Fruit fly (Drosophila melanogaster) whole organism, embryonic: ENCODE results near the gene pyd.

Experiments
- BEAF-32 ChIP-seq: fragments of 200-800 bp; sonication (Bioruptor generic); optimal IDR thresholded peaks from 3 replicates; lab custom pipeline; 2017; ENCODE audit warnings: missing biosample characterization, missing genetic modification characterization, mild to moderate bottlenecking, moderate library complexity, missing genetic modification reagents
- CG11696 ChIP-seq: fragments of 200-800 bp; sonication (Bioruptor generic); IDR thresholded peaks from 2 replicates; pipeline ENCODE4 v1.3.6; 2022; ENCODE audit warnings: missing biosample characterization, missing genetic modification characterization
- CG12299 ChIP-seq: fragments of 200-800 bp; sonication (Bioruptor generic); optimal IDR thresholded peaks from 2 replicates; lab custom pipeline; 2018; ENCODE audit warnings: missing biosample characterization, mild to moderate bottlenecking, missing genetic modification characterization
- CG12659 ChIP-seq: fragments of 200-800 bp; sonication (Bioruptor generic); optimal IDR thresholded peaks from 3 replicates; lab custom pipeline; 2017; ENCODE audit warnings: mild to moderate bottlenecking, missing biosample characterization, missing genetic modification reagents, missing genetic modification characterization
- CG17186 ChIP-seq: fragments of 200-800 bp; sonication (Bioruptor generic); optimal IDR thresholded peaks from 3 replicates; lab custom pipeline; 2017; ENCODE audit warnings: missing biosample characterization, missing genetic modification reagents, missing genetic modification characterization
- CG17912 ChIP-seq: fragments of 200-800 bp; sonication (Bioruptor generic); optimal IDR thresholded peaks from 2 replicates; lab custom pipeline; 2018; ENCODE audit warnings: missing biosample characterization, mild to moderate bottlenecking, missing genetic modification characterization
- CG18476 ChIP-seq: fragments of 200-800 bp; sonication (Bioruptor generic); optimal IDR thresholded peaks from 2 replicates; lab custom pipeline; 2016; ENCODE audit warnings: missing biosample characterization, mild to moderate bottlenecking, missing genetic modification characterization
- CG2202 ChIP-seq: fragments of 200-800 bp; sonication (Bioruptor generic); optimal IDR thresholded peaks from 2 replicates; lab custom pipeline; 2018; ENCODE audit warnings: missing biosample characterization, mild to moderate bottlenecking, missing genetic modification characterization
- CG31388 ChIP-seq: fragments of 200-800 bp; sonication (Bioruptor generic); optimal IDR thresholded peaks from 2 replicates; lab custom pipeline; 2016; ENCODE audit warnings: missing biosample characterization, missing genetic modification characterization
- CG31441 ChIP-seq: fragments of 200-800 bp; sonication (Bioruptor generic); IDR thresholded peaks from 2 replicates; pipeline ENCODE4 v1.3.6; 2022; ENCODE audit warnings: missing biosample characterization, missing genetic modification characterization
- CG7556 ChIP-seq: fragments of 200-800 bp; sonication (Bioruptor generic); optimal IDR thresholded peaks from 2 replicates; lab custom pipeline; 2017; ENCODE audit warnings: missing biosample characterization, mild to moderate bottlenecking, missing genetic modification characterization
- CG8089 ChIP-seq: fragments of 200-800 bp; sonication (Bioruptor generic); optimal IDR thresholded peaks from 3 replicates; lab custom pipeline; 2016; ENCODE audit warnings: missing biosample characterization, missing genetic modification characterization
- CG9215 ChIP-seq: fragments of 200-800 bp; sonication (Bioruptor generic); IDR thresholded peaks from 2 replicates; pipeline ENCODE4 v1.3.6; 2022; ENCODE audit warnings: missing biosample characterization, missing genetic modification characterization
- CG9609 ChIP-seq: fragments of 200-800 bp; sonication (Bioruptor generic); optimal IDR thresholded peaks from 3 replicates; lab custom pipeline; 2016; ENCODE audit warnings: missing biosample characterization, missing genetic modification characterization
- E2f1 ChIP-seq: fragments of 200-800 bp; sonication (Bioruptor generic); IDR thresholded peaks from 2 replicates; pipeline ENCODE4 v1.3.6; 2022; ENCODE audit warnings: missing biosample characterization, missing genetic modification characterization
- E2f2 ChIP-seq: fragments of 200-800 bp; sonication (Bioruptor generic); IDR thresholded peaks from 2 replicates; pipeline ENCODE4 v1.3.6; 2022; ENCODE audit warnings: missing biosample characterization, missing genetic modification characterization
- Ets65A ChIP-seq: fragments of 200-800 bp; sonication (Bioruptor generic); peaks from one replicate; lab custom pipeline; 2016; ENCODE audit warnings: missing biosample characterization, missing genetic modification characterization
- Ets97D ChIP-seq: fragments of 200-800 bp; sonication (Bioruptor generic); optimal IDR thresholded peaks from 3 replicates; lab custom pipeline; 2016; ENCODE audit warnings: missing biosample characterization, missing genetic modification characterization
- H2.0 ChIP-seq: fragments of 200-800 bp; sonication (Bioruptor generic); IDR thresholded peaks from 2 replicates; pipeline ENCODE4 v1.3.6; 2022; ENCODE audit warnings: missing biosample characterization, missing genetic modification characterization
- Hey ChIP-seq: fragments of 200-800 bp; sonication (Bioruptor generic); optimal IDR thresholded peaks from 3 replicates; lab custom pipeline; 2018; ENCODE audit warnings: missing biosample characterization, mild to moderate bottlenecking, missing genetic modification characterization
- Lhr ChIP-seq: fragments of 200-800 bp; sonication (Bioruptor generic); optimal IDR thresholded peaks from 3 replicates; lab custom pipeline; 2017; ENCODE audit warnings: mild to moderate bottlenecking, missing biosample characterization, missing genetic modification reagents, missing genetic modification characterization
- MESR4 ChIP-seq: fragments of 200-800 bp; sonication (Bioruptor generic); optimal IDR thresholded peaks from 2 replicates; lab custom pipeline; 2018; ENCODE audit warnings: missing biosample characterization, mild to moderate bottlenecking, missing genetic modification characterization, moderate library complexity
- NFAT ChIP-seq: fragments of 200-800 bp; sonication (Bioruptor generic); IDR thresholded peaks from 2 replicates; pipeline ENCODE4 v1.3.6; 2022; ENCODE audit warnings: missing biosample characterization, missing genetic modification characterization
- Ravus ChIP-seq: fragments of 200-800 bp; sonication (Bioruptor generic); IDR thresholded peaks from 2 replicates; pipeline ENCODE4 v1.3.6; 2022; ENCODE audit warnings: missing biosample characterization, missing genetic modification characterization
- Sry-β ChIP-seq: fragments of 200-800 bp; sonication (Bioruptor generic); optimal IDR thresholded peaks from 2 replicates; lab custom pipeline; 2018; ENCODE audit warnings: missing biosample characterization, mild to moderate bottlenecking, missing genetic modification characterization, moderate library complexity
- YL-1 ChIP-seq: fragments of 200-800 bp; sonication (Bioruptor generic); optimal IDR thresholded peaks from 3 replicates; lab custom pipeline; 2017; ENCODE audit warnings: missing biosample characterization, mild to moderate bottlenecking, missing genetic modification characterization
- ara ChIP-seq: fragments of 200-800 bp; sonication (Bioruptor generic); IDR thresholded peaks from 2 replicates; pipeline ENCODE4 v1.3.6; 2022; ENCODE audit warnings: missing biosample characterization, missing genetic modification characterization
- dati ChIP-seq: fragments of 200-800 bp; sonication (Bioruptor generic); IDR thresholded peaks from 2 replicates; pipeline ENCODE4 v1.3.6; 2022; ENCODE audit warnings: missing biosample characterization, missing genetic modification characterization
- dpn ChIP-seq, 2 experiments: fragments of 200-800 bp; sonication (Bioruptor generic); optimal IDR thresholded peaks; 3 replicates each; lab custom pipeline; 2016; ENCODE audit warnings: missing biosample characterization in 2 of 2, missing genetic modification characterization in 2 of 2
- dysf ChIP-seq: fragments of 200-800 bp; sonication (Bioruptor generic); IDR thresholded peaks from 3 replicates; pipeline ENCODE4 v1.3.6; 2022; ENCODE audit warnings: missing biosample characterization, missing genetic modification characterization
- gem ChIP-seq: fragments of 200-800 bp; sonication (Bioruptor generic); optimal IDR thresholded peaks from 2 replicates; lab custom pipeline; 2019; ENCODE audit warnings: missing biosample characterization, mild to moderate bottlenecking, missing genetic modification characterization, moderate library complexity
- gfzf ChIP-seq: fragments of 200-800 bp; sonication (Bioruptor generic); optimal IDR thresholded peaks from 2 replicates; lab custom pipeline; 2016; ENCODE audit warnings: missing biosample characterization, mild to moderate bottlenecking, missing genetic modification characterization, moderate library complexity
- grn ChIP-seq: fragments of 200-800 bp; sonication (Bioruptor generic); optimal IDR thresholded peaks from 3 replicates; lab custom pipeline; 2017; ENCODE audit warnings: missing biosample characterization, missing genetic modification characterization
- gro ChIP-seq: fragments of 200-800 bp; sonication (Bioruptor generic); optimal IDR thresholded peaks from 2 replicates; lab custom pipeline; 2016; ENCODE audit warnings: missing biosample characterization, missing genetic modification characterization
- gsb ChIP-seq: fragments of 200-800 bp; sonication (Bioruptor generic); IDR thresholded peaks from 2 replicates; pipeline ENCODE4 v1.3.6; 2022; ENCODE audit warnings: missing biosample characterization, missing genetic modification characterization
- hbn ChIP-seq: fragments of 200-800 bp; sonication (Bioruptor generic); IDR thresholded peaks from 2 replicates; pipeline ENCODE4 v1.3.6; 2022; ENCODE audit warnings: missing biosample characterization, missing genetic modification characterization; ENCODE audit not compliant: partially characterized antibody
- jigr1 ChIP-seq: fragments of 200-800 bp; sonication (Bioruptor generic); IDR thresholded peaks from 3 replicates; pipeline ENCODE4 v1.3.6; 2022; ENCODE audit warnings: missing biosample characterization, missing genetic modification characterization
- kay ChIP-seq: fragments of 200-800 bp; sonication (Bioruptor generic); optimal IDR thresholded peaks from 2 replicates; lab custom pipeline; 2016; ENCODE audit warnings: missing biosample characterization, missing genetic modification characterization
- luna ChIP-seq: fragments of 200-800 bp; sonication (Bioruptor generic); optimal IDR thresholded peaks from 2 replicates; lab custom pipeline; 2016; ENCODE audit warnings: missing biosample characterization, missing genetic modification characterization
- odd ChIP-seq: fragments of 200-800 bp; sonication (Bioruptor generic); optimal IDR thresholded peaks from 2 replicates; lab custom pipeline; 2017; ENCODE audit warnings: missing biosample characterization, mild to moderate bottlenecking, missing genetic modification characterization
- pum ChIP-seq: fragments of 200-800 bp; sonication (Bioruptor generic); optimal IDR thresholded peaks from 2 replicates; lab custom pipeline; 2016; ENCODE audit warnings: missing biosample characterization, missing genetic modification characterization
- repo ChIP-seq: fragments of 200-800 bp; sonication (Bioruptor generic); optimal IDR thresholded peaks from 2 replicates; lab custom pipeline; 2016; ENCODE audit warnings: missing biosample characterization, missing genetic modification characterization
- schlank ChIP-seq: fragments of 200-800 bp; sonication (Bioruptor generic); optimal IDR thresholded peaks from 2 replicates; lab custom pipeline; 2018; ENCODE audit warnings: missing biosample characterization, mild to moderate bottlenecking, missing genetic modification characterization
- stwl ChIP-seq: fragments of 200-800 bp; sonication (Bioruptor generic); optimal IDR thresholded peaks from 3 replicates; lab custom pipeline; 2018; ENCODE audit warnings: missing biosample characterization, mild to moderate bottlenecking, missing genetic modification characterization, moderate library complexity
- tap ChIP-seq: fragments of 200-800 bp; optimal IDR thresholded peaks from 3 replicates; lab custom pipeline; 2019; ENCODE audit warnings: missing biosample characterization, mild to moderate bottlenecking, missing genetic modification characterization, moderate library complexity
- unc-4 ChIP-seq: fragments of 200-800 bp; sonication (Bioruptor generic); IDR thresholded peaks from 2 replicates; pipeline ENCODE4 v1.3.6; 2022; ENCODE audit warnings: missing biosample characterization, missing genetic modification characterization; ENCODE audit not compliant: partially characterized antibody
- zfh1 ChIP-seq: fragments of 200-800 bp; sonication (Bioruptor generic); IDR thresholded peaks from 3 replicates; pipeline ENCODE4 v1.3.6; 2022; ENCODE audit warnings: missing biosample characterization, missing genetic modification characterization

pyd gene

DNA sequence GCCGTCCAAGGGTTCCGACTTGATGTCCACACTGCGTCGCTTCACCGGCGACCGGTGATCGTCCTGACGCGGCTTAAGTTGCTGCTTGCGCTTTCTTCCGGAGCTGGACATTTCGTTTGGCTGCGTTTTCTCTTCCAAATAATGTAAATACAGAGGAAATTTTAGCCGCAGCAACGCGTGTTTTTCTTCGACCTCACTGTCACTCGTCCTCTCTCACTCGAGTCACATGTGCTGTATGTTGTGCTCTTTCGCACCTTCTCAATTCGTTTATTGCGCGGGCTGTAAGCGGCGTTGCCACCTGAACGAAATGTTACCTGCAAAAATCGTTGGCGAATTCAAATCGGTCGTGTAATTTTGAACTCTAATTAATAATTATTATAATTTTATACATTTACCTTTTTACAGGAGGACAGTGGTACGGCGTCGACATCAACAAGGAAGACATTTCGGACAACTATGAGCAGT lies 126.3 kb downstream of the pyd start, which contains the start of gene CG9839 (continued):
- TF ChIP-seq hbn (no peak), BEAF-32 (GFP tag; lab: Kevin White, UChicago) (no peak), CG17912 (GFP tag; lab: Kevin White, UChicago) (peak; percentile 1), repo (GFP tag; lab: Kevin White, UChicago) (no peak), CG8089 (GFP tag; lab: Kevin White, UChicago) (no peak), gro (GFP tag; lab: Kevin White, UChicago) (no peak), gfzf (GFP tag; lab: Kevin White, UChicago) (no peak), Sry-β (no peak), Ets97D (peak; percentile 13), gem (no peak), E2f2 (peak; percentile 86), grn (no peak), Ravus (no peak), YL-1 (GFP tag; lab: Kevin White, UChicago) (peak; percentile 68), Hey (tag; lab: Kevin White, UChicago) (no peak), E2f1 (no peak), gsb (GFP tag; lab: Robert Waterston, UW) (no peak), stwl (tag; lab: Kevin White, UChicago) (peak; percentile 38), CG12659 (GFP tag; lab: Kevin White, UChicago) (peak; percentile 19), tap (tag; lab: Kevin White, UChicago) (no peak), zfh1 (GFP tag; lab: Robert Waterston, UW) (0 out of 3 replicates have a peak, but pooled peaks have one; percentile 28), dati (GFP tag; lab: Robert Waterston, UW) (no peak), ara (GFP tag; lab: Robert Waterston, UW) (no peak), dysf (GFP tag; lab: Robert Waterston, UW) (no peak), odd (no peak), MESR4 (GFP tag; lab: Kevin White, UChicago) (peak; percentile 14), CG2202 (tag; lab: Kevin White, UChicago) (no peak), unc-4 (GFP tag; lab: Robert Waterston, UW) (no peak), luna (GFP tag; lab: Kevin White, UChicago) (no peak), schlank (tag; lab: Kevin White, UChicago) (no peak), CG11696 (no peak), CG9215 (GFP tag; lab: Robert Waterston, UW) (no peak), CG9609 (GFP tag; lab: Kevin White, UChicago) (no peak), jigr1 (GFP tag; lab: Robert Waterston, UW) (no peak), kay (GFP tag; lab: Kevin White, UChicago) (no peak), CG7556 (GFP tag; lab: Kevin White, UChicago) (no peak), CG12299 (tag; lab: Kevin White, UChicago) (no peak), dpn (GFP tag; optimal IDR thresholded peaks at IDR 0.05; lab: Kevin White, UChicago) (no peak), CG31441 (GFP tag; lab: Robert Waterston, UW) (no peak), pum (GFP tag; lab: Kevin White, UChicago) (no peak), Ets65A (no peak), H2.0 (GFP tag; lab: Robert Waterston, UW) (no peak), Lhr (no peak), NFAT (GFP tag; lab: Robert Waterston, UW) (no peak), CG31388 (GFP tag; lab: Kevin White, UChicago) (no peak), CG17186 (GFP tag; lab: Kevin White, UChicago) (peak; percentile 98), CG18476 (GFP tag; lab: Kevin White, UChicago) (no peak)
